Worm (Caenorhabditis elegans) whole organism, late embryonic: ENCODE measurements around the gene C18D4.12.

Experiments
- C08G9.2 ChIP-seq: sonication (generic microtip); optimal IDR thresholded peaks from 2 replicates; lab custom pipeline; 2016; ENCODE audit warnings: mild to moderate bottlenecking, missing genetic modification characterization, moderate library complexity, missing compliant biosample characterization
- F13H6.1 ChIP-seq: sonication (generic microtip); optimal IDR thresholded peaks from 2 replicates; lab custom pipeline; 2016; ENCODE audit warnings: missing genetic modification characterization, missing compliant biosample characterization
- K02D7.2 ChIP-seq: sonication (generic microtip); optimal IDR thresholded peaks from 2 replicates; lab custom pipeline; 2017; ENCODE audit warnings: mild to moderate bottlenecking, missing genetic modification characterization, missing compliant biosample characterization
- K09A11.1 ChIP-seq: sonication (generic microtip); optimal IDR thresholded peaks from 2 replicates; lab custom pipeline; 2017; ENCODE audit warnings: antibody characterized with exemption, mild to moderate bottlenecking, missing genetic modification characterization, missing compliant biosample characterization; ENCODE audit not compliant: insufficient read depth
- ama-1 ChIP-seq: fragments of 150-350 bp; optimal IDR thresholded peaks from 2 replicates; lab custom pipeline; 2014
- ceh-14 ChIP-seq: sonication (generic microtip); optimal IDR thresholded peaks from 2 replicates; lab custom pipeline; 2016; ENCODE audit warnings: missing genotype, missing genetic modification characterization, missing compliant biosample characterization
- ceh-18 ChIP-seq: sonication (generic microtip); optimal IDR thresholded peaks from 2 replicates; lab custom pipeline; 2016; ENCODE audit warnings: missing genetic modification characterization, missing compliant biosample characterization
- ceh-22 ChIP-seq: sonication (generic microtip); optimal IDR thresholded peaks from 2 replicates; lab custom pipeline; 2017; ENCODE audit warnings: missing biosample characterization, missing genetic modification characterization
- ceh-24 ChIP-seq: sonication (generic microtip); optimal IDR thresholded peaks from 2 replicates; lab custom pipeline; 2016; ENCODE audit warnings: mild to moderate bottlenecking, missing genetic modification characterization, missing compliant biosample characterization
- ceh-30 ChIP-seq: fragments of 150-350 bp; optimal IDR thresholded peaks from 2 replicates; lab custom pipeline; 2014; ENCODE audit warnings: missing biosample characterization, missing genetic modification characterization
- ceh-31 ChIP-seq: sonication (generic microtip); optimal IDR thresholded peaks from 2 replicates; lab custom pipeline; 2016; ENCODE audit warnings: missing genetic modification characterization, missing compliant biosample characterization
- ceh-45 ChIP-seq: fragments of 200-800 bp; sonication (Bioruptor generic); IDR thresholded peaks from 2 replicates; pipeline ENCODE4 v1.3.6; 2022; ENCODE audit warnings: missing genetic modification reagents, missing genetic modification characterization, missing compliant biosample characterization
- ceh-48 ChIP-seq: sonication (generic microtip); optimal IDR thresholded peaks from 2 replicates; lab custom pipeline; 2016; ENCODE audit warnings: missing genetic modification characterization, inconsistent platforms, missing compliant biosample characterization
- ceh-6 ChIP-seq: fragments of 200-800 bp; sonication (Bioruptor generic); optimal IDR thresholded peaks from 2 replicates; lab custom pipeline; 2018; ENCODE audit warnings: mild to moderate bottlenecking, missing genetic modification characterization, missing compliant biosample characterization
- ceh-9 ChIP-seq: sonication (generic microtip); optimal IDR thresholded peaks from 2 replicates; lab custom pipeline; 2016; ENCODE audit warnings: mild to moderate bottlenecking, missing genetic modification characterization, inconsistent platforms, missing compliant biosample characterization
- dve-1 ChIP-seq: sonication (generic microtip); optimal IDR thresholded peaks from 2 replicates; lab custom pipeline; 2017; ENCODE audit warnings: antibody characterized with exemption, mild to moderate bottlenecking, missing genetic modification characterization, missing compliant biosample characterization
- elt-2 ChIP-seq: sonication (generic microtip); optimal IDR thresholded peaks from 2 replicates; lab custom pipeline; 2016; ENCODE audit warnings: missing genetic modification reagents, missing genetic modification characterization, missing compliant biosample characterization
- eyg-1 ChIP-seq: sonication (generic microtip); optimal IDR thresholded peaks from 2 replicates; lab custom pipeline; 2016; ENCODE audit warnings: missing genotype, missing genetic modification characterization, missing compliant biosample characterization
- fax-1 ChIP-seq: sonication (generic microtip); optimal IDR thresholded peaks from 2 replicates; lab custom pipeline; 2016; ENCODE audit warnings: missing genotype, missing genetic modification characterization, missing compliant biosample characterization
- fkh-10 ChIP-seq: fragments of 150-350 bp; optimal IDR thresholded peaks from 2 replicates; lab custom pipeline; 2014; ENCODE audit warnings: missing biosample characterization, missing genetic modification reagents, missing genetic modification characterization
- fkh-6 ChIP-seq: sonication (generic microtip); optimal IDR thresholded peaks from 2 replicates; lab custom pipeline; 2016; ENCODE audit warnings: missing genetic modification characterization, missing compliant biosample characterization
- hlh-15 ChIP-seq: sonication (generic microtip); optimal IDR thresholded peaks from 2 replicates; lab custom pipeline; 2016; ENCODE audit warnings: missing genetic modification characterization, missing compliant biosample characterization
- hlh-30 ChIP-seq: sonication (generic microtip); optimal IDR thresholded peaks from 2 replicates; lab custom pipeline; 2017; ENCODE audit warnings: antibody characterized with exemption, missing genetic modification characterization, missing compliant biosample characterization; ENCODE audit not compliant: insufficient read depth
- lim-6 ChIP-seq: sonication (generic microtip); optimal IDR thresholded peaks from 2 replicates; lab custom pipeline; 2016; ENCODE audit warnings: missing genetic modification characterization, missing compliant biosample characterization
- mec-3 ChIP-seq: sonication (generic microtip); optimal IDR thresholded peaks from 2 replicates; lab custom pipeline; 2016; ENCODE audit warnings: borderline replicate concordance, missing genetic modification characterization, missing compliant biosample characterization
- nhr-11 ChIP-seq: fragments of 150-350 bp; optimal IDR thresholded peaks from 2 replicates; lab custom pipeline; 2014; ENCODE audit warnings: missing biosample characterization, missing genetic modification characterization
- odd-2 ChIP-seq: sonication (generic microtip); optimal IDR thresholded peaks from 2 replicates; lab custom pipeline; 2017; ENCODE audit warnings: antibody characterized with exemption, mild to moderate bottlenecking, missing genetic modification characterization, missing compliant biosample characterization
- pha-4 ChIP-seq: fragments of 150-350 bp; optimal IDR thresholded peaks from 2 replicates; lab custom pipeline; 2018; ENCODE audit warnings: missing biosample characterization, missing genetic modification reagents, missing genetic modification characterization
- pqm-1 ChIP-seq: sonication (generic microtip); optimal IDR thresholded peaks from 2 replicates; lab custom pipeline; 2016; ENCODE audit warnings: missing genetic modification characterization, missing compliant biosample characterization
- rnt-1 ChIP-seq: sonication (generic microtip); optimal IDR thresholded peaks from 2 replicates; lab custom pipeline; 2016; ENCODE audit warnings: missing genetic modification characterization, missing compliant biosample characterization
- sdc-2 ChIP-seq: sonication (generic microtip); optimal IDR thresholded peaks from 2 replicates; lab custom pipeline; 2016; ENCODE audit warnings: missing genotype, missing genetic modification characterization, missing compliant biosample characterization
- syd-9 ChIP-seq: sonication (generic microtip); optimal IDR thresholded peaks from 2 replicates; lab custom pipeline; 2016; ENCODE audit warnings: mild to moderate bottlenecking, missing genetic modification characterization, moderate library complexity, missing compliant biosample characterization
- tbx-2 ChIP-seq: sonication (generic microtip); optimal IDR thresholded peaks from 2 replicates; lab custom pipeline; 2016; ENCODE audit warnings: missing genetic modification characterization, missing compliant biosample characterization
- tbx-7 ChIP-seq: sonication (generic microtip); optimal IDR thresholded peaks from 2 replicates; lab custom pipeline; 2016; ENCODE audit warnings: missing genotype, missing genetic modification characterization, missing compliant biosample characterization
- unc-3 ChIP-seq, 2 experiments: fragments of 200-800 bp in 1 of 2; sonication (Bioruptor generic) in 1 of 2; sonication (generic microtip) in 1 of 2; conservative IDR thresholded peaks in 1 of 2; optimal IDR thresholded peaks in 1 of 2; 2 replicates each; pipeline versions ENCODE4 v1.3.6 to Lab custom; 2016 to 2022; ENCODE audit warnings: missing compliant biosample characterization in 2 of 2, missing genetic modification characterization in 2 of 2, missing genetic modification reagents in 1 of 2
- unc-86 ChIP-seq: sonication (generic microtip); optimal IDR thresholded peaks from 2 replicates; lab custom pipeline; 2016; ENCODE audit warnings: missing genetic modification characterization, missing compliant biosample characterization
- zip-5 ChIP-seq: sonication (generic microtip); optimal IDR thresholded peaks from 2 replicates; lab custom pipeline; 2016; ENCODE audit warnings: missing genetic modification characterization, missing compliant biosample characterization

C18D4.12 gene

DNA sequence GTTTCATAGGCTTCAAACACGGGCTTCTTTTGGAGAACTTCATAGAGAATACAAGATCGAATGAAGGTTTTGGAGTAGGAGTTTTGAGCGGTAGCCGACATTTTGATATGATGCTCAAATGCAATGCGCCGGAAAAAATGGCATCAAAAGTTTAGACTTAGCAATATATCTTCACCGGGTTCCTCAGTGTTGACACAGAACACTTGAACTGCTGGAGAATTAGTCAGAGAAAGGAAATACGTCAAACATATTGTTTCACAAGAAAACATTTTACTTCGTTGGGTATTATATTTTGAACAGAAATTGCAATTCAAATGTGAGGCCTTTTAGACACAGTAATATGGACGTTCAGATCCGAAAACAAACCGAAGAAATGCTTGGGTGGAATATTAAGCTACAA, 28.0 kb upstream of the C18D4.12 start, which contains the start of gene fbxa-174:
TSS of gene fbxa-174 (minus strand) at position 101 of the 400 bp plus-strand sequence.
- TF ChIP-seq eyg-1 (tag; lab: Kevin White, UChicago) = no peak
- TF ChIP-seq unc-86 = no peak
- no peak for TF ChIP-seq hlh-30
- TF ChIP-seq K09A11.1 = no peak
- TF ChIP-seq C08G9.2 (tag; lab: Kevin White, UChicago) = no peak
- no peak for TF ChIP-seq fax-1 (tag; lab: Kevin White, UChicago)
- no peak for TF ChIP-seq tbx-2 (tag; lab: Kevin White, UChicago)
- TF ChIP-seq elt-2 = no peak
- no peak for TF ChIP-seq zip-5 (tag; lab: Kevin White, UChicago)
- TF ChIP-seq fkh-6 (tag; lab: Kevin White, UChicago) = no peak
- TF ChIP-seq mec-3 (tag; lab: Kevin White, UChicago) = no peak
- no peak for TF ChIP-seq ceh-31 (tag; lab: Kevin White, UChicago)
- TF ChIP-seq unc-3 (GFP tag; conservative IDR thresholded peaks at IDR 0.05; lab: Robert Waterston, UW) = no peak
- no peak for TF ChIP-seq unc-3 (tag; optimal IDR thresholded peaks at IDR 0.05; lab: Kevin White, UChicago)
- TF ChIP-seq dve-1 (tag; lab: Kevin White, UChicago) = no peak
- no peak for TF ChIP-seq nhr-11
- no peak for TF ChIP-seq odd-2 (tag; lab: Kevin White, UChicago)
- TF ChIP-seq fkh-10 (GFP tag; lab: Kevin White, UChicago) = no peak
- no peak for TF ChIP-seq ceh-18
- TF ChIP-seq sdc-2 = no peak

DNA sequence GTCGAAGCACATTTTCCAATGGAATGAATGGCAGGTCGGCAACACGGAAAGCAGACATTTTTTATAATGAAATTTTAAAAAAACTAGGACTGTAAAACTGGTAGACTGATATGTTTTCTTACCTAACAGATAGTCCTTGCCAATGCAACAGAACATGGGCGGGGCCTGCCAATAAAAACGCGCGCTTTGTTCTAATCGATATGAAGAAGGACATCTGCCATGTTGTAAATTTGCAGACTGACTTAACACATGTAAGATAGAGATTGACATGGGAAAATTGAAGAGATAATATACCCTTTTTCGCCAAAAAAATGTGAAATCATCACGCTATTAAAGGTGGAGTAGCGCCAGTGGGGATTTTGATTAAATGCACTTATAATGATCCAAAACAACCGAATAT, 22.4 kb upstream of the C18D4.12 start, which contains the start of gene C38D9.8:
TSS of gene C38D9.8 (minus strand) at position 101 of the 400 bp plus-strand sequence.
- TF ChIP-seq sdc-2 (no peak), ceh-22 (tag; lab: Kevin White, UChicago) (no peak), ceh-45 (GFP tag; lab: Robert Waterston, UW) (no peak), ceh-24 (tag; lab: Kevin White, UChicago) (no peak), fkh-10 (GFP tag; lab: Kevin White, UChicago) (no peak), ceh-30 (tag; lab: Kevin White, UChicago) (no peak), tbx-7 (tag; lab: Kevin White, UChicago) (no peak), K02D7.2 (tag; lab: Kevin White, UChicago) (no peak), rnt-1 (no peak), fax-1 (tag; lab: Kevin White, UChicago) (no peak), hlh-15 (tag; lab: Kevin White, UChicago) (no peak), ama-1 (lab: Kevin White, UChicago) (no peak), K09A11.1 (no peak), mec-3 (tag; lab: Kevin White, UChicago) (no peak), unc-3 (GFP tag; conservative IDR thresholded peaks at IDR 0.05; lab: Robert Waterston, UW) (no peak), unc-3 (tag; optimal IDR thresholded peaks at IDR 0.05; lab: Kevin White, UChicago) (no peak), pha-4 (tag; lab: Kevin White, UChicago) (no peak), syd-9 (tag; lab: Kevin White, UChicago) (no peak), tbx-2 (tag; lab: Kevin White, UChicago) (no peak)

DNA sequence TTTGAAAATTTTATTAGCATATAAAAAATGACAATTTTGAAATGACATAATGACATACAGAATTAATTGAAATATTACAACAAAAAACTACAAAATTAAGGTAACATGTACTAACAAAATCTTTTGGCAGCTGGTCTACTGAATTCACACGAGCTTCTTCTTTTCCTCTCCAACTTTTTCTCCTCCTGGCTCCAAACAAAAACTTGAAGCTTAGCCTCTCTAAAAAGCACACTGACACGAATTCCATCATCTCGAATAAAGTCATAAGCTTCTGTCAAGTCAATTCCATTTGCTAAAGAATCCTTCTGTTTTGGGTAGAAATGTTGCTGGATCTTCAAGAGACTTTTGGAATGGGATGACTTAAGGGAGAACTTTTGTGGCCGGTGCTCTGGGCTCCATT, 21.0 kb upstream of the C18D4.12 start:
- TF ChIP-seq nhr-11 (no peak), ceh-14 (tag; lab: Kevin White, UChicago) (no peak), odd-2 (tag; lab: Kevin White, UChicago) (no peak), tbx-2 (tag; lab: Kevin White, UChicago) (no peak), pqm-1 (tag; lab: Kevin White, UChicago) (no peak), lim-6 (tag; lab: Kevin White, UChicago) (no peak), F13H6.1 (no peak), ceh-9 (no peak), ceh-48 (tag; lab: Kevin White, UChicago) (no peak), ceh-6 (GFP tag; lab: Kevin White, UChicago) (no peak)
